Fruit fly (Drosophila melanogaster): ENCODE data around the gene CG42870.

dm6 chr3R:21739750-21740319, 2.7 kb upstream of the CG42870 start, which contains the start of gene CG5849:
- no peak for TF ChIP-seq h (optimal IDR thresholded peaks at IDR 0.05)
- no peak for TF ChIP-seq insv (optimal IDR thresholded peaks at IDR 0.05)
- no peak for TF ChIP-seq psq (optimal IDR thresholded peaks at IDR 0.05)
- no peak for TF ChIP-seq Sin3A (optimal IDR thresholded peaks at IDR 0.05)
